Fruit fly (Drosophila melanogaster): Measurements from ENCODE around the gene Sdr.

Gene Sdr

DNA sequence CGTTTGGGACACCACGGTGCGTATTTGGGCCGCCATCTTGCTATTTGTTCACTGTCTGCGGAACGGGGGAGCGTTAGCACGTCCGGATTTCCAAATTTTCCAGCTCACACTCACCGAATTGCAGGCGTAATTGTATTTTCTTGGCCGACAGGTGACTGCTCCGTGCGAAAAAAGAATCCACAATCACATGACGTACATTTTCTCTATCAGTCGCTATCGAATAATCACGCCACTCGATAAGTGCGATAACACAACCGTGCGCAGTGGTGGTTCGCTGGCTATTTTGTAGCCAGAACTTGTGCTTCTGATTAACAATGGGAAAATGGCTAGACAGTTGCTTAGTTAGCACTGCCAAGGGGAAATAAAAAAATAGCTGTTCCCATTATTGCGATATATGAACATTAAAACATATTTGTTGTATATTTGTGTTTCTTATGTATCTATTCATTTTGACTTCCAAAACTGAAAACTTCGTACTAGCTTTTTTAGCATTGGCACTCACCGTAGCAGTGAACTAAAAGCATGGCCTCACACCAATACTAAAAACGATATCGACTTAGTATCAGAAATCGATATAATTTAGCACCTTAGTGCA is 14.5 kb upstream of the Sdr start, which contains the start of gene VhaPPA1-1 (continued):
- TF ChIP-seq ab (GFP tag; optimal IDR thresholded peaks at IDR 0.05): no peak
- TF ChIP-seq jing (GFP tag; optimal IDR thresholded peaks at IDR 0.05): no peak
- TF ChIP-seq gro (GFP tag; optimal IDR thresholded peaks at IDR 0.05): no peak
- TF ChIP-seq fru (optimal IDR thresholded peaks at IDR 0.05): no peak
- no peak for TF ChIP-seq zen2 (GFP tag; IDR thresholded peaks at IDR 0.05; ENCODE audit: partially characterized antibody)
- TF ChIP-seq CG5245 (GFP tag; optimal IDR thresholded peaks at IDR 0.05): no peak
- TF ChIP-seq Hmr (GFP tag; optimal IDR thresholded peaks at IDR 0.05): peak; percentile 43
- TF ChIP-seq klu (GFP tag; IDR thresholded peaks at IDR 0.05): no peak
- peak; percentile 86 for TF ChIP-seq Sry-δ (GFP tag; optimal IDR thresholded peaks at IDR 0.05)
- peak; percentile 17 for TF ChIP-seq CG8924 (tag; optimal IDR thresholded peaks at IDR 0.05)
- peak; percentile 4 for TF ChIP-seq CG7839 (tag; optimal IDR thresholded peaks at IDR 0.05)
- TF ChIP-seq CG12071 (GFP tag; optimal IDR thresholded peaks at IDR 0.05): no peak
- no peak for TF ChIP-seq salm (tag; optimal IDR thresholded peaks at IDR 0.05)
- no peak for TF ChIP-seq NC2α (GFP tag; optimal IDR thresholded peaks at IDR 0.05)
- no peak for TF ChIP-seq CG6175 (GFP tag; IDR thresholded peaks at IDR 0.05)
- TF ChIP-seq bab2 (GFP tag; optimal IDR thresholded peaks at IDR 0.05): no peak
- TF ChIP-seq row (GFP tag; IDR thresholded peaks at IDR 0.05): peak; percentile 83
- no peak for TF ChIP-seq CG43689 (GFP tag; IDR thresholded peaks at IDR 0.05)
- TF ChIP-seq nau (GFP tag; optimal IDR thresholded peaks at IDR 0.05): no peak
- TF ChIP-seq CG8765 (GFP tag; IDR thresholded peaks at IDR 0.05): no peak
- TF ChIP-seq btn (GFP tag; optimal IDR thresholded peaks at IDR 0.05): no peak
- TF ChIP-seq CG1024 (GFP tag; IDR thresholded peaks at IDR 0.05): no peak
- TF ChIP-seq D (optimal IDR thresholded peaks at IDR 0.05): no peak
- no peak for TF ChIP-seq D (GFP tag; optimal IDR thresholded peaks at IDR 0.05)
- no peak for TF ChIP-seq CG18764 (GFP tag; optimal IDR thresholded peaks at IDR 0.05)
- TF ChIP-seq az2 (GFP tag; optimal IDR thresholded peaks at IDR 0.05): no peak
- TF ChIP-seq Lpt (GFP tag; optimal IDR thresholded peaks at IDR 0.05): no peak
- TF ChIP-seq ind (GFP tag; optimal IDR thresholded peaks at IDR 0.05): no peak
- TF ChIP-seq Xrp1 (GFP tag; IDR thresholded peaks at IDR 0.05): no peak
- TF ChIP-seq lilli (GFP tag; optimal IDR thresholded peaks at IDR 0.05): peak; percentile 22
- TF ChIP-seq Nf-YC (tag; optimal IDR thresholded peaks at IDR 0.05): peak; percentile 60
- peak; percentile 44; the same call in 1 of the 2 replicates for TF ChIP-seq MBD-R2 (GFP tag; IDR thresholded peaks at IDR 0.05)
- peak in 1 of 2 experiments; percentile 30 for TF ChIP-seq dpn (GFP tag; optimal IDR thresholded peaks at IDR 0.05)
- TF ChIP-seq CG15601 (tag; optimal IDR thresholded peaks at IDR 0.05): peak; percentile 36
- peak; percentile 85 for TF ChIP-seq CG14710 (tag; optimal IDR thresholded peaks at IDR 0.05)
- no peak for TF ChIP-seq Fer3 (tag; optimal IDR thresholded peaks at IDR 0.05)
- peak; percentile 21 for TF ChIP-seq nom (GFP tag; optimal IDR thresholded peaks at IDR 0.05)
- TF ChIP-seq abd-A (tag; optimal IDR thresholded peaks at IDR 0.05): no peak
- peak in 1 of 2 experiments; percentile 39 for TF ChIP-seq Pdp1 (GFP tag; optimal IDR thresholded peaks at IDR 0.05)
- no peak for TF ChIP-seq NC2β (GFP tag; optimal IDR thresholded peaks at IDR 0.05)
- no peak for TF ChIP-seq tap (tag; optimal IDR thresholded peaks at IDR 0.05)
- TF ChIP-seq CG14965 (GFP tag; optimal IDR thresholded peaks at IDR 0.05; ENCODE audit: borderline replicate concordance): no peak
- TF ChIP-seq caup (GFP tag; optimal IDR thresholded peaks at IDR 0.05; ENCODE audit: severe bottlenecking): no peak
- TF ChIP-seq CTCF (GFP tag; optimal IDR thresholded peaks at IDR 0.05): peak; percentile 37
- no peak for TF ChIP-seq dati (GFP tag; IDR thresholded peaks at IDR 0.05)
- no peak for TF ChIP-seq CG10366 (GFP tag; IDR thresholded peaks at IDR 0.05)
- TF ChIP-seq jumu (GFP tag; optimal IDR thresholded peaks at IDR 0.05): no peak
- TF ChIP-seq CG2116 (GFP tag; optimal IDR thresholded peaks at IDR 0.05): peak; percentile 99
- no peak for TF ChIP-seq Bdp1 (GFP tag; optimal IDR thresholded peaks at IDR 0.05)
- no peak for TF ChIP-seq TFAM (GFP tag; optimal IDR thresholded peaks at IDR 0.05)
- TF ChIP-seq fd102C (GFP tag; optimal IDR thresholded peaks at IDR 0.05): no peak
- peak; percentile 63; the same call in 2 of the 3 replicates for TF ChIP-seq CG16813 (GFP tag; IDR thresholded peaks at IDR 0.05; ENCODE audit: partially characterized antibody)

Data from whole organism, embryonic.